Fruit fly (Drosophila melanogaster) whole organism, prepupa: ENCODE measurements around the gene CG31898.
A peak's percentile ranks its signal among the peaks of the same experiment; 100 is the strongest.

Experiments
- CG10631 ChIP-seq: fragments of 200-800 bp; sonication (Bioruptor generic); optimal IDR thresholded peaks from 2 replicates; lab custom pipeline; 2016; ENCODE audit warnings: missing biosample characterization, missing genetic modification characterization
- CG10669 ChIP-seq: fragments of 200-800 bp; sonication (Bioruptor generic); optimal IDR thresholded peaks from 3 replicates; lab custom pipeline; 2018; ENCODE audit warnings: missing biosample characterization, mild to moderate bottlenecking, missing genetic modification characterization, moderate library complexity
- CG11762 ChIP-seq: fragments of 200-800 bp; sonication (Bioruptor generic); optimal IDR thresholded peaks from 3 replicates; lab custom pipeline; 2016; ENCODE audit warnings: missing biosample characterization, missing genetic modification characterization; ENCODE audit not compliant: insufficient read depth
- CG11902 ChIP-seq: fragments of 200-800 bp; sonication (Bioruptor generic); optimal IDR thresholded peaks from 3 replicates; lab custom pipeline; 2016; ENCODE audit warnings: missing biosample characterization, missing genetic modification characterization
- CG15336 ChIP-seq: fragments of 200-800 bp; sonication (Bioruptor generic); IDR thresholded peaks from 2 replicates; pipeline ENCODE4 v1.3.6; 2022; ENCODE audit warnings: missing biosample characterization, missing genetic modification characterization
- CG16779 ChIP-seq: fragments of 200-800 bp; sonication (Bioruptor generic); optimal IDR thresholded peaks from 3 replicates; lab custom pipeline; 2017; ENCODE audit warnings: missing biosample characterization, mild to moderate bottlenecking, missing genetic modification characterization
- CG3032 ChIP-seq: fragments of 200-800 bp; optimal IDR thresholded peaks from 2 replicates; lab custom pipeline; 2019; ENCODE audit warnings: missing biosample characterization, mild to moderate bottlenecking, missing genetic modification characterization, moderate library complexity
- CG31627 ChIP-seq: fragments of 200-800 bp; sonication (Bioruptor generic); optimal IDR thresholded peaks from 3 replicates; lab custom pipeline; 2016; ENCODE audit warnings: missing biosample characterization, missing genetic modification characterization
- CG32006 ChIP-seq: fragments of 200-800 bp; sonication (Bioruptor generic); optimal IDR thresholded peaks from 3 replicates; lab custom pipeline; 2017; ENCODE audit warnings: missing biosample characterization, mild to moderate bottlenecking, missing genetic modification characterization
- CG34406 ChIP-seq: fragments of 200-800 bp; sonication (Bioruptor generic); optimal IDR thresholded peaks from 3 replicates; lab custom pipeline; 2016; ENCODE audit warnings: missing biosample characterization, missing genetic modification characterization
- CG3919 ChIP-seq: fragments of 200-800 bp; sonication (Bioruptor generic); optimal IDR thresholded peaks from 3 replicates; lab custom pipeline; 2016; ENCODE audit warnings: missing biosample characterization, missing genetic modification characterization
- CG4318 ChIP-seq: fragments of 200-800 bp; sonication (Bioruptor generic); optimal IDR thresholded peaks from 3 replicates; lab custom pipeline; 2017; ENCODE audit warnings: missing biosample characterization, mild to moderate bottlenecking, missing genetic modification characterization
- CG6163 ChIP-seq: fragments of 200-800 bp; sonication (Bioruptor generic); IDR thresholded peaks from 3 replicates; pipeline ENCODE4 v1.3.6; 2022; ENCODE audit warnings: missing biosample characterization, missing genetic modification characterization
- CG6276 ChIP-seq: fragments of 200-800 bp; sonication (Bioruptor generic); optimal IDR thresholded peaks from 2 replicates; lab custom pipeline; 2017; ENCODE audit warnings: missing biosample characterization, mild to moderate bottlenecking, missing genetic modification characterization
- CG6792 ChIP-seq: fragments of 200-800 bp; sonication (Bioruptor generic); optimal IDR thresholded peaks from 3 replicates; lab custom pipeline; 2016; ENCODE audit warnings: missing biosample characterization, missing genetic modification characterization
- CG6808 ChIP-seq: fragments of 200-800 bp; sonication (Bioruptor generic); optimal IDR thresholded peaks from 3 replicates; lab custom pipeline; 2017; ENCODE audit warnings: missing biosample characterization, missing genetic modification characterization, mild to moderate bottlenecking, moderate library complexity, missing genetic modification reagents
- CG6854 ChIP-seq: fragments of 200-800 bp; sonication (Bioruptor generic); optimal IDR thresholded peaks from 2 replicates; lab custom pipeline; 2017; ENCODE audit warnings: missing biosample characterization, mild to moderate bottlenecking, missing genetic modification characterization
- CG7368 ChIP-seq: fragments of 200-800 bp; sonication (Bioruptor generic); optimal IDR thresholded peaks from 3 replicates; lab custom pipeline; 2016; ENCODE audit warnings: missing biosample characterization, missing genetic modification characterization
- CG9139 ChIP-seq: fragments of 200-800 bp; sonication (Bioruptor generic); optimal IDR thresholded peaks from 3 replicates; lab custom pipeline; 2017; ENCODE audit warnings: missing biosample characterization, mild to moderate bottlenecking, missing genetic modification characterization
- Eip75B ChIP-seq: fragments of 200-800 bp; sonication (Bioruptor generic); optimal IDR thresholded peaks from 3 replicates; lab custom pipeline; 2016; ENCODE audit warnings: missing biosample characterization, missing genetic modification characterization
- Eip78C ChIP-seq: fragments of 200-800 bp; sonication (Bioruptor generic); peaks from one replicate; lab custom pipeline; 2016; ENCODE audit warnings: missing biosample characterization, missing genetic modification characterization
- Eip93F ChIP-seq: fragments of 200-800 bp; sonication (Bioruptor generic); optimal IDR thresholded peaks from 2 replicates; lab custom pipeline; 2016; ENCODE audit warnings: missing biosample characterization, mild to moderate bottlenecking, missing genetic modification characterization
- Ets96B ChIP-seq: fragments of 200-800 bp; optimal IDR thresholded peaks from 2 replicates; lab custom pipeline; 2019; ENCODE audit warnings: missing biosample characterization, mild to moderate bottlenecking, missing genetic modification characterization, moderate library complexity
- Gug ChIP-seq: fragments of 200-800 bp; sonication (Bioruptor generic); IDR thresholded peaks from 2 replicates; pipeline ENCODE4 v1.3.6; 2022; ENCODE audit warnings: missing biosample characterization, missing genetic modification characterization
- Hr38 ChIP-seq: sonication (Bioruptor generic); optimal IDR thresholded peaks from 2 replicates; lab custom pipeline; 2016; ENCODE audit warnings: missing biosample characterization, missing genetic modification characterization
- Hr39 ChIP-seq: fragments of 200-800 bp; sonication (Bioruptor generic); optimal IDR thresholded peaks from 2 replicates; lab custom pipeline; 2016; ENCODE audit warnings: missing biosample characterization, missing genetic modification characterization
- Hr4 ChIP-seq: fragments of 200-800 bp; sonication (Bioruptor generic); optimal IDR thresholded peaks from 3 replicates; lab custom pipeline; 2016; ENCODE audit warnings: missing biosample characterization, missing genetic modification characterization
- Met ChIP-seq: fragments of 200-800 bp; sonication (Bioruptor generic); optimal IDR thresholded peaks from 3 replicates; lab custom pipeline; 2016; ENCODE audit warnings: missing biosample characterization, missing genetic modification characterization
- OdsH ChIP-seq: fragments of 200-800 bp; sonication (Bioruptor generic); optimal IDR thresholded peaks from 3 replicates; lab custom pipeline; 2016; ENCODE audit warnings: missing biosample characterization, missing genetic modification characterization
- Sox102F ChIP-seq: fragments of 200-800 bp; sonication (Bioruptor generic); optimal IDR thresholded peaks from 2 replicates; lab custom pipeline; 2016; ENCODE audit warnings: missing biosample characterization, mild to moderate bottlenecking, missing genetic modification characterization
- achi ChIP-seq: fragments of 200-800 bp; sonication (Bioruptor generic); optimal IDR thresholded peaks from 3 replicates; lab custom pipeline; 2016; ENCODE audit warnings: missing biosample characterization, missing genetic modification characterization
- acj6 ChIP-seq: fragments of 200-800 bp; sonication (Bioruptor generic); optimal IDR thresholded peaks from 3 replicates; lab custom pipeline; 2016; ENCODE audit warnings: missing biosample characterization, missing genetic modification characterization
- cyc ChIP-seq: fragments of 200-800 bp; sonication (Bioruptor generic); optimal IDR thresholded peaks from 3 replicates; lab custom pipeline; 2016; ENCODE audit warnings: missing biosample characterization, missing genetic modification characterization
- dsx ChIP-seq: fragments of 200-800 bp; optimal IDR thresholded peaks from 3 replicates; lab custom pipeline; 2019; ENCODE audit warnings: missing biosample characterization, mild to moderate bottlenecking, missing genetic modification characterization, moderate library complexity; ENCODE audit not compliant: poor library complexity, severe bottlenecking
- eg ChIP-seq: fragments of 200-800 bp; sonication (Bioruptor generic); IDR thresholded peaks from 3 replicates; pipeline ENCODE4 v1.3.6; 2022; ENCODE audit warnings: missing biosample characterization, missing genetic modification characterization
- esn ChIP-seq: fragments of 200-800 bp; sonication (Bioruptor generic); optimal IDR thresholded peaks from 2 replicates; lab custom pipeline; 2016; ENCODE audit warnings: missing biosample characterization, mild to moderate bottlenecking, missing genetic modification characterization, moderate library complexity
- fd59A ChIP-seq: fragments of 200-800 bp; sonication (Bioruptor generic); optimal IDR thresholded peaks from 2 replicates; lab custom pipeline; 2017; ENCODE audit warnings: missing biosample characterization, mild to moderate bottlenecking, missing genetic modification characterization, missing genetic modification reagents
- fd85E ChIP-seq: fragments of 200-800 bp; sonication (Bioruptor generic); optimal IDR thresholded peaks from 3 replicates; lab custom pipeline; 2016; ENCODE audit warnings: missing biosample characterization, missing genetic modification characterization
- fkh ChIP-seq: fragments of 200-800 bp; sonication (Bioruptor generic); optimal IDR thresholded peaks from 3 replicates; lab custom pipeline; 2017; ENCODE audit warnings: missing biosample characterization, mild to moderate bottlenecking, missing genetic modification characterization, moderate library complexity
- lz ChIP-seq: fragments of 200-800 bp; sonication (Bioruptor generic); optimal IDR thresholded peaks from 3 replicates; lab custom pipeline; 2016; ENCODE audit warnings: missing biosample characterization, missing genetic modification characterization
- net ChIP-seq: fragments of 200-800 bp; sonication (Bioruptor generic); optimal IDR thresholded peaks from 3 replicates; lab custom pipeline; 2016; ENCODE audit warnings: missing biosample characterization, missing genetic modification characterization
- salr ChIP-seq, 2 experiments: fragments of 200-800 bp; sonication (Bioruptor generic); optimal IDR thresholded peaks; 3 replicates each; lab custom pipeline; 2016 to 2018; ENCODE audit warnings: missing biosample characterization in 2 of 2, missing genetic modification characterization in 2 of 2, mild to moderate bottlenecking in 1 of 2
- spab ChIP-seq: fragments of 200-800 bp; sonication (Bioruptor generic); optimal IDR thresholded peaks from 2 replicates; lab custom pipeline; 2017; ENCODE audit warnings: missing biosample characterization, mild to moderate bottlenecking, missing genetic modification characterization, missing genetic modification reagents
- ss ChIP-seq, 2 experiments: fragments of 200-800 bp; sonication (Bioruptor generic); optimal IDR thresholded peaks; 2 replicates in 1 of 2; 3 replicates in 1 of 2; lab custom pipeline; 2017 to 2018; ENCODE audit warnings: mild to moderate bottlenecking in 2 of 2, missing biosample characterization in 2 of 2, missing genetic modification characterization in 2 of 2, moderate library complexity in 1 of 2
- svp ChIP-seq: fragments of 200-800 bp; sonication (Bioruptor generic); peaks from one replicate; lab custom pipeline; 2016; ENCODE audit warnings: missing biosample characterization, missing genetic modification characterization
- topi ChIP-seq: fragments of 200-800 bp; sonication (Bioruptor generic); optimal IDR thresholded peaks from 3 replicates; lab custom pipeline; 2016; ENCODE audit warnings: missing biosample characterization, missing genetic modification characterization
- vri ChIP-seq: fragments of 200-800 bp; sonication (Bioruptor generic); optimal IDR thresholded peaks from 3 replicates; lab custom pipeline; 2016; ENCODE audit warnings: missing biosample characterization, mild to moderate bottlenecking, missing genetic modification characterization

CG31898 gene

dm6 chr2L:8361204-8361952 lies 38.8 kb upstream of the CG31898 start (continued):
- TF ChIP-seq CG6792 (peak; percentile 62), spab (GFP tag; lab: Kevin White, UChicago) (peak; percentile 46), net (peak; percentile 47), fd85E (GFP tag; lab: Kevin White, UChicago) (peak; percentile 17), CG10669 (peak; percentile 32), CG31627 (GFP tag; lab: Kevin White, UChicago) (peak; percentile 69), Gug (0 out of 2 replicates have a peak, but pooled peaks have one; percentile 25), CG16779 (no peak), CG7368 (no peak), Eip93F (no peak), OdsH (GFP tag; lab: Kevin White, UChicago) (peak; percentile 69), fd59A (peak; percentile 57), CG10631 (GFP tag; lab: Kevin White, UChicago) (peak; percentile 42), CG6163 (GFP tag; lab: Robert Waterston, UW) (peak; percentile 39; the same call in 1 of the 3 replicates), eg (GFP tag; lab: Robert Waterston, UW) (peak; percentile 43; the same call in 2 of the 3 replicates), Eip78C (peak; percentile 91), CG11902 (GFP tag; lab: Kevin White, UChicago) (peak; percentile 20), CG6854 (GFP tag; lab: Kevin White, UChicago) (peak; percentile 5), acj6 (GFP tag; lab: Kevin White, UChicago) (peak; percentile 67), CG11762 (GFP tag; lab: Kevin White, UChicago) (no peak), CG9139 (GFP tag; lab: Kevin White, UChicago) (no peak), Sox102F (GFP tag; lab: Kevin White, UChicago) (peak; percentile 66), CG6276 (GFP tag; lab: Kevin White, UChicago) (peak; percentile 52), fkh (peak; percentile 75), esn (GFP tag; lab: Kevin White, UChicago) (peak; percentile 75), Eip75B (GFP tag; lab: Kevin White, UChicago) (peak; percentile 62), vri (no peak), CG32006 (GFP tag; lab: Kevin White, UChicago) (peak; percentile 73), CG3919 (GFP tag; lab: Kevin White, UChicago) (no peak), salr (GFP tag; optimal IDR thresholded peaks at IDR 0.05; lab: Kevin White, UChicago) (peak in 1 of 2 experiments; percentile 52), svp (peak; percentile 85), CG15336 (GFP tag; lab: Robert Waterston, UW) (peak; percentile 63), Hr38 (no peak), lz (peak; percentile 46)
- TF ChIP-seq, all 60 proteins: peak for 47

DNA sequence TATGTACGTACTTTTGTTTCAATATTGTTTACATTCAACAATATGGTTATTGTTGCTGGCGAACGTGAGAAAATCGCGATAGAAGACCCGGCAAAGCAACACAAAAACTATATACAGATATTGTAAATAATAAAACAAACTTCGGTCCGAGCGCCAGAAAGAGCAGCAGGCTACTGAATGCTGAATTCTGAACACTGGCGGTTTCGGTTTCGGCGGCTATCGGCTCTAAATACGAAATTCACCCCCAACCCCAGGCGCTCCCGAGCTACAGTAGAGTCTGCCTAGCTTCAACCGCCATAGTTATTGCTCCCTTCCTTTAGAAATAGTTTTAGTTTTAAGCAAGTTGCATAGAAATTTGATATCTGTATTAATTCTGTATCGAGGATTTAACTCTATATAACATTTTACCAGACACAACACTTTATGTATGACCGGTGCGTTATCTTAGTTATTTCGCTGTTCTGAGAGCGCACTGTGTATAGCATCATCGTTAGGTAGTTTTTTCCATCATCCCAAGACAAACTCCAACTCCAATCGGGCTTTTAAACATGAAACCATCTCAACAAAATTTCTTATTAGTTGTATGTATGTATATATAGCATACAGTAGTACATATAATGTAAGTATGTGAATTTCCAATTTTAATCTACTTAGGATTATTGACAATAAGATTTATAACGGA lies 37.8 kb upstream of the CG31898 start, which contains the start of gene CG7627:
TSS of gene CG7627 (minus strand) at position 197 of the 682 bp plus-strand sequence.
- peak; percentile 58 for TF ChIP-seq Hr4
- TF ChIP-seq salr (GFP tag; optimal IDR thresholded peaks at IDR 0.05; lab: Kevin White, UChicago), result peak; percentile 12 to 57
- TF ChIP-seq CG3032 (tag; lab: Kevin White, UChicago), result peak; percentile 51
- TF ChIP-seq acj6 (GFP tag; lab: Kevin White, UChicago), result peak; percentile 51
- TF ChIP-seq CG7368, result peak; percentile 53
- peak; percentile 84 for TF ChIP-seq esn (GFP tag; lab: Kevin White, UChicago)
- TF ChIP-seq cyc, result peak; percentile 75
- peak; percentile 55 for TF ChIP-seq Gug
- TF ChIP-seq CG4318, result no peak
- no peak for TF ChIP-seq Ets96B
- peak; percentile 73 for TF ChIP-seq Hr39 (GFP tag; lab: Kevin White, UChicago)
- TF ChIP-seq lz, result peak; percentile 80
- TF ChIP-seq achi, result peak; percentile 71
- TF ChIP-seq topi (GFP tag; lab: Kevin White, UChicago), result peak; percentile 71
- TF ChIP-seq Met (GFP tag; lab: Kevin White, UChicago), result peak; percentile 70
- peak; percentile 47 for TF ChIP-seq dsx (GFP tag; lab: Kevin White, UChicago)
- peak; percentile 46 for TF ChIP-seq CG3919 (GFP tag; lab: Kevin White, UChicago)
- peak; percentile 78 for TF ChIP-seq eg (GFP tag; lab: Robert Waterston, UW)
- peak; percentile 30 for TF ChIP-seq CG9139 (GFP tag; lab: Kevin White, UChicago)
- peak; percentile 16 to 41 for TF ChIP-seq ss (GFP tag; optimal IDR thresholded peaks at IDR 0.05; lab: Kevin White, UChicago)
- peak; percentile 65 for TF ChIP-seq OdsH (GFP tag; lab: Kevin White, UChicago)
- TF ChIP-seq fd59A, result peak; percentile 46
- peak; percentile 61 for TF ChIP-seq CG11902 (GFP tag; lab: Kevin White, UChicago)
- peak; percentile 64 for TF ChIP-seq CG6808
- peak; percentile 7 for TF ChIP-seq CG16779
- TF ChIP-seq CG34406 (GFP tag; lab: Kevin White, UChicago), result peak; percentile 51
